Worm (Caenorhabditis elegans) whole organism, late embryonic: ENCODE measurements around the gene F32D8.5.
A peak's percentile ranks its signal among the peaks of the same experiment; 100 is the strongest.

Experiments used
- C08G9.2 ChIP-seq: sonication (generic microtip); optimal IDR thresholded peaks from 2 replicates; lab custom pipeline; 2016; ENCODE audit warnings: mild to moderate bottlenecking, missing genetic modification characterization, moderate library complexity, missing compliant biosample characterization
- K02D7.2 ChIP-seq: sonication (generic microtip); optimal IDR thresholded peaks from 2 replicates; lab custom pipeline; 2017; ENCODE audit warnings: mild to moderate bottlenecking, missing genetic modification characterization, missing compliant biosample characterization
- K09A11.1 ChIP-seq: sonication (generic microtip); optimal IDR thresholded peaks from 2 replicates; lab custom pipeline; 2017; ENCODE audit warnings: antibody characterized with exemption, mild to moderate bottlenecking, missing genetic modification characterization, missing compliant biosample characterization; ENCODE audit not compliant: insufficient read depth
- Y22D7AL.16 ChIP-seq: sonication (generic microtip); optimal IDR thresholded peaks from 2 replicates; lab custom pipeline; 2016; ENCODE audit warnings: missing genetic modification characterization, missing compliant biosample characterization
- ama-1 ChIP-seq: fragments of 150-350 bp; optimal IDR thresholded peaks from 2 replicates; lab custom pipeline; 2014
- ceh-14 ChIP-seq: sonication (generic microtip); optimal IDR thresholded peaks from 2 replicates; lab custom pipeline; 2016; ENCODE audit warnings: missing genotype, missing genetic modification characterization, missing compliant biosample characterization
- ceh-2 ChIP-seq: sonication (generic microtip); optimal IDR thresholded peaks from 2 replicates; lab custom pipeline; 2016; ENCODE audit warnings: missing genotype, missing genetic modification characterization, missing compliant biosample characterization
- ceh-24 ChIP-seq: sonication (generic microtip); optimal IDR thresholded peaks from 2 replicates; lab custom pipeline; 2016; ENCODE audit warnings: mild to moderate bottlenecking, missing genetic modification characterization, missing compliant biosample characterization
- ceh-31 ChIP-seq: sonication (generic microtip); optimal IDR thresholded peaks from 2 replicates; lab custom pipeline; 2016; ENCODE audit warnings: missing genetic modification characterization, missing compliant biosample characterization
- ceh-48 ChIP-seq: sonication (generic microtip); optimal IDR thresholded peaks from 2 replicates; lab custom pipeline; 2016; ENCODE audit warnings: missing genetic modification characterization, inconsistent platforms, missing compliant biosample characterization
- ceh-6 ChIP-seq: fragments of 200-800 bp; sonication (Bioruptor generic); optimal IDR thresholded peaks from 2 replicates; lab custom pipeline; 2018; ENCODE audit warnings: mild to moderate bottlenecking, missing genetic modification characterization, missing compliant biosample characterization
- che-1 ChIP-seq: sonication (generic microtip); optimal IDR thresholded peaks from 2 replicates; lab custom pipeline; 2016; ENCODE audit warnings: mild to moderate bottlenecking, missing genetic modification characterization, missing compliant biosample characterization
- dve-1 ChIP-seq: sonication (generic microtip); optimal IDR thresholded peaks from 2 replicates; lab custom pipeline; 2017; ENCODE audit warnings: antibody characterized with exemption, mild to moderate bottlenecking, missing genetic modification characterization, missing compliant biosample characterization
- elt-4 ChIP-seq: sonication (generic microtip); optimal IDR thresholded peaks from 2 replicates; lab custom pipeline; 2016; ENCODE audit warnings: missing genetic modification characterization, missing compliant biosample characterization
- ets-4 ChIP-seq: sonication (generic microtip); optimal IDR thresholded peaks from 2 replicates; lab custom pipeline; 2016; ENCODE audit warnings: missing genetic modification characterization, missing compliant biosample characterization
- eyg-1 ChIP-seq: sonication (generic microtip); optimal IDR thresholded peaks from 2 replicates; lab custom pipeline; 2016; ENCODE audit warnings: missing genotype, missing genetic modification characterization, missing compliant biosample characterization
- fax-1 ChIP-seq: sonication (generic microtip); optimal IDR thresholded peaks from 2 replicates; lab custom pipeline; 2016; ENCODE audit warnings: missing genotype, missing genetic modification characterization, missing compliant biosample characterization
- fkh-10 ChIP-seq: fragments of 150-350 bp; optimal IDR thresholded peaks from 2 replicates; lab custom pipeline; 2014; ENCODE audit warnings: missing biosample characterization, missing genetic modification reagents, missing genetic modification characterization
- hlh-13 ChIP-seq: fragments of 200-800 bp; sonication (Bioruptor generic); optimal IDR thresholded peaks from 2 replicates; lab custom pipeline; 2018; ENCODE audit warnings: mild to moderate bottlenecking, missing genetic modification characterization, missing compliant biosample characterization
- hlh-6 ChIP-seq: sonication (generic microtip); optimal IDR thresholded peaks from 2 replicates; lab custom pipeline; 2016; ENCODE audit warnings: missing genotype, missing genetic modification characterization, missing compliant biosample characterization
- nhr-11 ChIP-seq: fragments of 150-350 bp; optimal IDR thresholded peaks from 2 replicates; lab custom pipeline; 2014; ENCODE audit warnings: missing biosample characterization, missing genetic modification characterization
- nhr-232 ChIP-seq: sonication (generic microtip); optimal IDR thresholded peaks from 2 replicates; lab custom pipeline; 2016; ENCODE audit warnings: missing genetic modification characterization, missing compliant biosample characterization
- npax-4 ChIP-seq: sonication (generic microtip); optimal IDR thresholded peaks from 2 replicates; lab custom pipeline; 2016; ENCODE audit warnings: missing genetic modification characterization, missing compliant biosample characterization
- odd-2 ChIP-seq: sonication (generic microtip); optimal IDR thresholded peaks from 2 replicates; lab custom pipeline; 2017; ENCODE audit warnings: antibody characterized with exemption, mild to moderate bottlenecking, missing genetic modification characterization, missing compliant biosample characterization
- pha-2 ChIP-seq: sonication (generic microtip); optimal IDR thresholded peaks from 2 replicates; lab custom pipeline; 2017; ENCODE audit warnings: mild to moderate bottlenecking, missing genetic modification characterization, missing compliant biosample characterization
- pros-1 ChIP-seq: fragments of 150-350 bp; optimal IDR thresholded peaks from 2 replicates; lab custom pipeline; 2014; ENCODE audit warnings: missing biosample characterization, missing genetic modification reagents, missing genetic modification characterization
- rnt-1 ChIP-seq: sonication (generic microtip); optimal IDR thresholded peaks from 2 replicates; lab custom pipeline; 2016; ENCODE audit warnings: missing genetic modification characterization, missing compliant biosample characterization
- sdc-2 ChIP-seq: sonication (generic microtip); optimal IDR thresholded peaks from 2 replicates; lab custom pipeline; 2016; ENCODE audit warnings: missing genotype, missing genetic modification characterization, missing compliant biosample characterization
- syd-9 ChIP-seq: sonication (generic microtip); optimal IDR thresholded peaks from 2 replicates; lab custom pipeline; 2016; ENCODE audit warnings: mild to moderate bottlenecking, missing genetic modification characterization, moderate library complexity, missing compliant biosample characterization
- tbx-2 ChIP-seq: sonication (generic microtip); optimal IDR thresholded peaks from 2 replicates; lab custom pipeline; 2016; ENCODE audit warnings: missing genetic modification characterization, missing compliant biosample characterization
- tbx-7 ChIP-seq: sonication (generic microtip); optimal IDR thresholded peaks from 2 replicates; lab custom pipeline; 2016; ENCODE audit warnings: missing genotype, missing genetic modification characterization, missing compliant biosample characterization
- ttx-3 ChIP-seq: sonication (generic microtip); optimal IDR thresholded peaks from 2 replicates; lab custom pipeline; 2016; ENCODE audit warnings: missing genetic modification reagents, missing genetic modification characterization, missing compliant biosample characterization
- unc-42 ChIP-seq: sonication (generic microtip); optimal IDR thresholded peaks from 2 replicates; lab custom pipeline; 2016; ENCODE audit warnings: missing genotype, missing genetic modification characterization, missing compliant biosample characterization
- unc-55 ChIP-seq: sonication (generic microtip); optimal IDR thresholded peaks from 2 replicates; lab custom pipeline; 2017; ENCODE audit warnings: missing biosample characterization, missing genetic modification reagents, missing genetic modification characterization

Gene F32D8.5

DNA sequence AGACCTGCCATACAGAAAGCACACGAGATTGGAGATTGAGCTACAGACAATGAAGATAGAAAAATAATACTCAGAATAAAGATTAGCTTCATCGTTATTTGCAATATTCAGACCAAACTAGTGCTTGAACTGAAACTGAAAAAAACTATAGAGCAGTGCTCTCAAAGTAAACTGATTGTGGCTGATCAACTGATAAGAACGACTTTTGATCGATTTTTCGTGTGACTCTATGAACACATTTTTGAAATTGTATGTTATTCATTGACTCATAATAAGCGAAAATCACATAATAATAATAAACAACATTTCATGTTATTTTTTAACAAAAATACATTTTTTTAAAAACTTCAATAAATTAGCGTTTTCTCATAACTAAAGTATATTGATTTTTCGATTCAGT lies 6.5 kb downstream of the F32D8.5 start, which contains the start of gene spp-16:
Gene spp-16, minus strand, starts transcription at position 179 of the 400 bp plus-strand sequence.
- TF ChIP-seq sdc-2 (no peak), ceh-48 (tag; lab: Kevin White, UChicago) (no peak), ama-1 (lab: Kevin White, UChicago) (no peak), rnt-1 (tag; lab: Kevin White, UChicago) (no peak), ceh-14 (tag; lab: Kevin White, UChicago) (no peak), ceh-2 (tag; lab: Kevin White, UChicago) (no peak), che-1 (no peak), pros-1 (tag; lab: Kevin White, UChicago) (no peak), fax-1 (tag; lab: Kevin White, UChicago) (no peak), syd-9 (no peak), nhr-232 (tag; lab: Kevin White, UChicago) (no peak), fkh-10 (GFP tag; lab: Kevin White, UChicago) (no peak), odd-2 (tag; lab: Kevin White, UChicago) (no peak), unc-55 (GFP tag; lab: Kevin White, UChicago) (no peak), ets-4 (tag; lab: Kevin White, UChicago) (no peak)
- TF ChIP-seq, all 69 proteins: peak for 0

DNA sequence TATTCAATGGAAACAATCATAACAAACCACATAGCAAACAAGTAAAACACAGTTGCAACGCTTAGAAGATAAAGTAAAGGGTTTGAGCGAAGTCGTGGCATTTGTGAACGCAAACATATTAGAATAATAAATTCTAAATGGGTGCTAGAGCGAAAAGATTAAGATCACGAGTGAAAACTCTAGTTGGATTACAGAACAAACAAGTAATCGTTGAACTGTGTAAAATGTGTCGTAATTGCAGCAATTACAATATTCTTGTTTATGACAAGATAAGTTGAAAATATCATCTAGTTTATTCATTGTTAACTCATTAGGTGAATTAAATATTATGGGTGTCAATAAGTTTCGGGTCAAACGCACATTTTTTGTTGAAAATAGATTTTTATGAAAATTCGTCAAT lies 8.1 kb downstream of the F32D8.5 start, which contains the start of gene F32D8.8:
Gene F32D8.8, minus strand, starts transcription at position 101 of the 400 bp plus-strand sequence.
- TF ChIP-seq Y22D7AL.16 (tag; lab: Kevin White, UChicago) (no peak), K02D7.2 (tag; lab: Kevin White, UChicago) (no peak), syd-9 (no peak), dve-1 (tag; lab: Kevin White, UChicago) (no peak), sdc-2 (no peak), K09A11.1 (tag; lab: Kevin White, UChicago) (no peak), nhr-232 (tag; lab: Kevin White, UChicago) (no peak), odd-2 (tag; lab: Kevin White, UChicago) (no peak), tbx-2 (no peak), rnt-1 (tag; lab: Kevin White, UChicago) (no peak), pha-2 (no peak)
- TF ChIP-seq, all 69 proteins: peak for 0

DNA sequence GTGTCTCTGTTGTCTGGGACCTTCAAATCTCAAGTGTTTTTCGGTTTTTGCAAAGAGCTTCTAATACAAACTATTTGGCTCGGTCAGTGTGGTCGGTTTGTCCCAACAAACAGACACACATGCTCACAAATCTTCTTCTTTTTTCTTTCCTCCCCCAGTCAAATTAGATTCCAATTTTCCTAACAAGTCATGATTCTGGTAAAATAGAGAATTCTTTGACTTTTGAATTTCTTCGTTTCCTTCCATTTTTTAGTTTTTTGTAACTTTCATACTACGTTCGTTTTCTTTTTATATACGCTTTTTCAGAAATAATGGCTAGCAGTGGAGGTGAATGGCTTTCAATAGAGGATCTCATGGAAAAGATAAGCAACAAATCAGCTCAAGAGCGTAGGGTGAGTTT lies 9.1 kb downstream of the F32D8.5 start, which contains the start of gene F32D8.15:
Gene F32D8.15, plus strand, starts transcription at position 301 of the 400 bp plus-strand sequence.
- TF ChIP-seq unc-42 (tag; lab: Kevin White, UChicago): peak; percentile 23
- TF ChIP-seq npax-4 (tag; lab: Kevin White, UChicago): no peak

DNA sequence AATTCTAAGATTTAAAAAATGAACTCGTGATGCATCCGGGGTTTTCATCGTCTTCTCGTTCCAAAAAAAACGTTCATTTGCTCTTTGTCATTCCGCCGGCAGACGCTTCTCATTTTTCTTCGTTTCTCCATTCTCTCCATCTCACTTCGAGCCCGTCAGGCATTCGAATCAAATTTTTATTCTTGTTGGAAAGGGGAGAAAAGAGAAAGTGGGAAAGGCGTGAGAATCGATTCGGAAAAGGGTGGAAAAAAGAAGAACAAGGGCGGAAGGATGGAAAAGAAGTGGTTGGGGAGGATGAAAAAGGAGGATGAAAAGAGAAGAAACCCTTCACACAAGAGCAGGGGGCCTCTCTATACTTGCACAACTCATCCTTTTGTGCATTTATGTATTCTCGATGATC lies 10.2 kb downstream of the F32D8.5 start:
- peak; percentile 9 for TF ChIP-seq ceh-31 (tag; lab: Kevin White, UChicago)
- TF ChIP-seq ceh-48 (tag; lab: Kevin White, UChicago): peak; percentile 18
- TF ChIP-seq eyg-1 (tag; lab: Kevin White, UChicago): no peak
- TF ChIP-seq unc-42 (tag; lab: Kevin White, UChicago): peak; percentile 58

DNA sequence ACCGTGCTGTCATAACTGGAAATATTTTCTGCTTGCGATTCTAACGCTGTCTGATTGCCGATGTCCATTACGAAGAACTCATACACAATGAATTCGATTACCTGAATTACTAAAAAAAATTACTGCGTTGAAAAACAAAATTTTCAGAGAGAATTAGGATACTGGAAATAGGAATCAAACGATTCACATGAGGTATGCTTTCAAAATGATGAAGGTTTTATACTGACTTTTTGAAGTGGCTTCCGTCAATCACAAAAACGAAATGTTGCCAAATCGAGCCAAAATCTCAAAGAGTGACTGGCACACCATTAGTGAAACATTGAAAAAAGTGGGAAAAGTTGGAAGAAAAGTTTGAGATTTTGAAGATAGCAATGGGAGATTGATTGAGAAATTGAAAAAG lies 14.5 kb downstream of the F32D8.5 start, which contains the start of gene zzz-1:
Gene zzz-1, minus strand, starts transcription at position 101 of the 400 bp plus-strand sequence.
- TF ChIP-seq hlh-13 (GFP tag; lab: Kevin White, UChicago) (no peak), nhr-11 (tag; lab: Kevin White, UChicago) (no peak), hlh-6 (tag; lab: Kevin White, UChicago) (no peak), elt-4 (tag; lab: Kevin White, UChicago) (no peak), ceh-24 (tag; lab: Kevin White, UChicago) (no peak), ttx-3 (tag; lab: Kevin White, UChicago) (no peak), C08G9.2 (tag; lab: Kevin White, UChicago) (no peak), Y22D7AL.16 (tag; lab: Kevin White, UChicago) (no peak)

DNA sequence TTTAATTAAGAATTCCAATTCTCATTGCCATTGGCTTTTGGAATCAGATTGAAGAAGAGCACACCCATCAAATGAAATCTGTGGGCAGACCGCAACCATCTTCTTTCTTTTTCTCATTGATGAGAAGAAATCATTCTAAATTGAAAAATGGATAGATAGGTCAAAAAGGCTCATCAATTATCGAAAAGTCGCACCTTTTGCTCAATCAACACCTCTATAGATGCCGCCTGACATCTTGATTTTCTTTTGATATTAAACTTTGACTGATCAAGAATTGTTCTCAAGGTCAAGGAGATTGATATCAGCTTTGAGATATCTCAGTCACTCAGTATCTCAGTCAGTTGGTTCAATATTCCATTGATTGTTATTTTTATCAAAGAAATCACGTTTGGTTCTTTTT lies 15.4 kb downstream of the F32D8.5 start:
- no peak for TF ChIP-seq tbx-7 (tag; lab: Kevin White, UChicago)
- no peak for TF ChIP-seq ceh-6
